Worm (Caenorhabditis elegans) whole organism, L4/young adult: ENCODE results near the gene C05A9.2.

ENCODE experiments used
- W03F9.2 ChIP-seq: fragments of 150-350 bp; optimal IDR thresholded peaks from 2 replicates; lab custom pipeline; 2014; ENCODE audit warnings: missing biosample characterization, missing genetic modification characterization
- dao-5 ChIP-seq: sonication (generic microtip); optimal IDR thresholded peaks from 2 replicates; lab custom pipeline; 2016; ENCODE audit warnings: missing genotype, missing genetic modification characterization, moderate library complexity, missing compliant biosample characterization

DNA sequence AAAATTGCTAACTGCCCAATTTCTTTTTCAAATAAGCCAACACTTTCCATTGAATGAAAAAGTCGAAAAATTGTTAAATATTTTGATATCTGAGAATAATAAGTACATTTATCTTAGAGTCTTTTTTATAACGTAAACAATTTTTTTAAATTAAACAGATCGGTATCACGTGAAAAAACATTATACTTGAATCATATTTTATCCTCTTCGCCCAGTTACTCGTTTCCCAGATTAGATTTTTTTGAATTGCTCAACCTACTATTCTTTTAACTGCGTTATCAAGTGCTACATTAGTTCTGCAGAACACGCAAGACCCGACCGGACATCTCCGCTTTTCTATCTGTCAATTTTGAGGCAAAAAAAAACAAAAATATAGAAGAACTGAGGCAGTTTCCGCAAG, 40.0 kb downstream of the C05A9.2 start, which contains the start of gene F31B12.4:
- TF ChIP-seq dao-5 (tag; lab: Kevin White, UChicago) (no peak), W03F9.2 (tag; lab: Kevin White, UChicago) (no peak)
